Worm (Caenorhabditis elegans): ENCODE measurements around the gene Y69A2AR.1.

The Y69A2AR.1 gene

DNA sequence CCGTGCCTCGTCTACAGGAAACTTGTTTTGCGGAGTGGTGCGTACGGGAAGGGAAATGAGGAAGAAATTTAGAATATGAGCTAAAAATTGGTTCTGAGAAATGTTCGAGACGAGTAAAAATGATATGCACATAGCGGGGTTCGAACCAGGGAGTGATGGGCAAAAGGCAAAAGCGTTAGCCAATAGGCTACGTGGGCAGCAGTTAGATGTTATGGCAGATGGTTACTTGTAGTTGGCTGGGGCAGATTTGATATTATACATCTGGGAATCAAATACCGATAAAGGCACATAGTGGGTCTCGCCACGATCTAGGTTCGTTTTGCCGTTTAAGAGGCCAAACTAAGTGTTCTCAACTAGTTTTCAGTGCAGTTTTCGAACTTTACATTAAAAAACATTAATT, 9.5 kb upstream of the Y69A2AR.1 start (continued):
- TF ChIP-seq ceh-20 (GFP tag; IDR thresholded peaks at IDR 0.05) = peak; percentile 53; the same call in 1 of the 2 replicates
- no peak for TF ChIP-seq ztf-11 (tag; optimal IDR thresholded peaks at IDR 0.05)
- TF ChIP-seq pha-4 (GFP tag; IDR thresholded peaks at IDR 0.05) = peak; percentile 78; the same call in 1 of the 2 replicates
- TF ChIP-seq pha-4 (tag; optimal IDR thresholded peaks at IDR 0.05) = no peak
- no peak for TF ChIP-seq nhr-48 (tag; optimal IDR thresholded peaks at IDR 0.05)
- no peak for TF ChIP-seq snpc-4 (tag; optimal IDR thresholded peaks at IDR 0.05)
- TF ChIP-seq pqm-1 (tag; optimal IDR thresholded peaks at IDR 0.05) = no peak
- TF ChIP-seq dve-1 (tag; optimal IDR thresholded peaks at IDR 0.05; ENCODE audit: insufficient read depth) = no peak
- TF ChIP-seq lin-39 (tag; optimal IDR thresholded peaks at IDR 0.05) = no peak
- TF ChIP-seq T20F7.1 (GFP tag; optimal IDR thresholded peaks at IDR 0.05) = no peak
- TF ChIP-seq lin-13 (GFP tag; optimal IDR thresholded peaks at IDR 0.05) = peak; percentile 49
- peak; percentile 96 for TF ChIP-seq aha-1 (tag)
- no peak for TF ChIP-seq spr-1 (tag; optimal IDR thresholded peaks at IDR 0.05)
- peak; percentile 44; the same call in 1 of the 2 replicates for TF ChIP-seq hmg-1.1 (GFP tag; IDR thresholded peaks at IDR 0.05)
- no peak for TF ChIP-seq nhr-25 (tag; optimal IDR thresholded peaks at IDR 0.05; ENCODE audit: borderline replicate concordance, insufficient read depth)
- peak; percentile 31 for TF ChIP-seq unc-130 (GFP tag; optimal IDR thresholded peaks at IDR 0.05)
- TF ChIP-seq aly-2 (tag; optimal IDR thresholded peaks at IDR 0.05) = no peak
- TF ChIP-seq ces-1 (GFP tag; optimal IDR thresholded peaks at IDR 0.05) = no peak
- no peak for TF ChIP-seq ceh-62 (tag; optimal IDR thresholded peaks at IDR 0.05)
- no peak for TF ChIP-seq unc-62 (GFP tag; optimal IDR thresholded peaks at IDR 0.05 in 1 of 2)
- no peak for TF ChIP-seq unc-62 (tag; optimal IDR thresholded peaks at IDR 0.05)
- peak; percentile 80 for TF ChIP-seq lin-38 (GFP tag; IDR thresholded peaks at IDR 0.05)
- no peak for TF ChIP-seq nhr-11 (tag; optimal IDR thresholded peaks at IDR 0.05)
- TF ChIP-seq attf-4 (tag; optimal IDR thresholded peaks at IDR 0.05) = no peak
- TF ChIP-seq ceh-44 (GFP tag; IDR thresholded peaks at IDR 0.05) = peak; percentile 30; the same call in 1 of the 2 replicates
- peak; percentile 67 for TF ChIP-seq mes-2 (tag; optimal IDR thresholded peaks at IDR 0.05; ENCODE audit: poor library complexity, severe bottlenecking)
- TF ChIP-seq D1046.2 (GFP tag; IDR thresholded peaks at IDR 0.05) = peak; percentile 58; the same call in 1 of the 2 replicates
- TF ChIP-seq cey-2 (tag; optimal IDR thresholded peaks at IDR 0.05; ENCODE audit: borderline replicate concordance, insufficient read depth) = no peak
- TF ChIP-seq zip-2 (tag; optimal IDR thresholded peaks at IDR 0.05) = no peak
- no peak for TF ChIP-seq set-16 (GFP tag; IDR thresholded peaks at IDR 0.05)
- TF ChIP-seq sdz-12 (GFP tag; optimal IDR thresholded peaks at IDR 0.05) = no peak
- no peak for TF ChIP-seq zag-1 (tag; optimal IDR thresholded peaks at IDR 0.05)
- TF ChIP-seq mep-1 (tag; optimal IDR thresholded peaks at IDR 0.05) = no peak
- TF ChIP-seq zip-11 (GFP tag; IDR thresholded peaks at IDR 0.05) = no peak
- TF ChIP-seq zfp-2 (tag; optimal IDR thresholded peaks at IDR 0.05) = peak; percentile 11
- no peak for TF ChIP-seq ZK546.5 (tag; optimal IDR thresholded peaks at IDR 0.05)
- TF ChIP-seq daf-16 (GFP tag; optimal IDR thresholded peaks at IDR 0.05) = peak in 1 of 2 experiments; percentile 62
- peak; percentile 8 for TF ChIP-seq daf-16 (tag; optimal IDR thresholded peaks at IDR 0.05)
- no peak for TF ChIP-seq nhr-237 (tag; optimal IDR thresholded peaks at IDR 0.05)
- TF ChIP-seq dmd-8 (GFP tag; IDR thresholded peaks at IDR 0.05) = peak; percentile 88
- peak; percentile 83 for TF ChIP-seq F26F4.8 (GFP tag; conservative IDR thresholded peaks at IDR 0.05)
- TF ChIP-seq Y105C5A.15 (GFP tag; IDR thresholded peaks at IDR 0.05) = 0 out of 2 replicates have a peak, but pooled peaks have one; percentile 76
- TF ChIP-seq nhr-10 (tag; optimal IDR thresholded peaks at IDR 0.05) = no peak
- peak; percentile 80 for TF ChIP-seq daf-19 (GFP tag; conservative IDR thresholded peaks at IDR 0.05)
- no peak for TF ChIP-seq zfp-3 (GFP tag; conservative IDR thresholded peaks at IDR 0.05)
- TF ChIP-seq rbr-2 (tag; optimal IDR thresholded peaks at IDR 0.05) = no peak
- TF ChIP-seq madf-5 (GFP tag; IDR thresholded peaks at IDR 0.05) = peak in 1 of 2 experiments; percentile 64; a peak in 1 of 4 replicates
- no peak for TF ChIP-seq ztf-7 (tag; optimal IDR thresholded peaks at IDR 0.05)
- TF ChIP-seq ceh-32 (tag; optimal IDR thresholded peaks at IDR 0.05; ENCODE audit: poor library complexity) = no peak
- TF ChIP-seq nhr-28 (tag; optimal IDR thresholded peaks at IDR 0.05) = no peak
- peak; percentile 27 for TF ChIP-seq Y5F2A.4 (GFP tag; optimal IDR thresholded peaks at IDR 0.05)
- TF ChIP-seq mxl-3 (GFP tag; optimal IDR thresholded peaks at IDR 0.05) = no peak
- peak; percentile 94 for TF ChIP-seq lim-7 (GFP tag; IDR thresholded peaks at IDR 0.05)

Measured in whole organism, L4 larva.